Fruit fly (Drosophila melanogaster): ENCODE measurements around the gene Osi19.

DNA sequence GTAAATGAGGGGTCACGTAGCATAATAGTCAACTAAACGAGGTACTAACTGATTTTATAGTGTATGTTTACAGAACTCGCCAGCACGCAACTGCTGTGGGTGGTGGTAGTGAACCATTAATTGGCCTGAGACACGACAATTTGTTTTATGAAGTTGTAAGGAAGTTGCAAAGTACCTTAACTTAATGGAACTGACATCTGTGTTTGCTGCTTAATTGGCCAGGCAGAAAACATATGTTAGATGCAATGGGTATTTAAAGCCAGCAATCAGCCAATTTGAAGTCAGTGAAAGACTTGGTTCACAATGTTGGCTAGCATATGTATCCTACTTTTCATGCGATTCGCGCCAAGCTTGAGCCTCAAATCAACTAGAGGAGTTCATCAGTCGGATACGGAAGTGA lies 6.5 kb downstream of the Osi19 start, which contains the start of gene CG17917:
- TF ChIP-seq h (optimal IDR thresholded peaks at IDR 0.05), result no peak
- no peak for TF ChIP-seq Sin3A (optimal IDR thresholded peaks at IDR 0.05)
- no peak for TF ChIP-seq ttk (optimal IDR thresholded peaks at IDR 0.05)
